Fruit fly (Drosophila melanogaster): Measurements from ENCODE around the gene Mur82C.

Gene Mur82C

DNA sequence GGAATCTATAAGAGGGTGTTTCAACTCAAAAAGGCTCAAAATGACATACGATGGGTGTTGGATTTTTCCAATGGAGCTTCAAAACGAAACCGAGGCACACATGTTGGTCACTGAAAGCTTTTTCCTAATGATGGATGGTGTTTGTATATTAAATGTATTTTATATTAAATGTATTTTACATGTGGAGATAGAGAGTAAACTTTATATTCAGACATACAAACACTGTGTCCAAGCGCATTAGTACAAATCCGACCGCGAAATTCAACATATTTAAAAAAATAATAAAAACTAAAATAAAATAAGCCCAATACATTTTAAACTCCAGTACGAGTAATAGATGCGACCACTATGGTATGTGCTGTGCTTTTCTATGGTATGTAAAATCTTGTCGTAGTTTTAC, at the start of gene Mur82C:
Mur82C (plus strand) TSS at position 301 of the 400 bp plus-strand sequence.
- no peak for TF ChIP-seq noc (tag; optimal IDR thresholded peaks at IDR 0.05)

DNA sequence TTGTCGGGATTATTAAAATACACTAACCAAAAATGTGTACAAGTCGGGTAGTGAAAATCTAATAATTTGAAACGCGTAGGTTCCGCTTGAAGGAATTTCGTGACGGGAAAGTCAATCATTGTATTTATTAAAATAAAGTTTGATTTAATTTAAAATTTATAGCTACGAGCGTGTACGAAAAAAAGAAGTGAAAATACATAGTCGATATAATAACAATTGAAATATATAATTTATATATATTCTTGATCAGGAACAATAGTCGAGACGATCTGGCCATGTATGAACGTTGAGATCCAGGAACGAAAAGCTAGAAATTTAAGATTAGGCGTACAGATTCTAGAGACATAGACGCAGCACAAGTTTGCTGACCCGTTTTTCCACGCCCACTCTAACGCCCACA, 34.9 kb upstream of the Mur82C start, which contains the start of gene CG34425:
CG34425 (minus strand) TSS at position 101 of the 400 bp plus-strand sequence.
- no peak for TF ChIP-seq noc (tag; optimal IDR thresholded peaks at IDR 0.05)

DNA sequence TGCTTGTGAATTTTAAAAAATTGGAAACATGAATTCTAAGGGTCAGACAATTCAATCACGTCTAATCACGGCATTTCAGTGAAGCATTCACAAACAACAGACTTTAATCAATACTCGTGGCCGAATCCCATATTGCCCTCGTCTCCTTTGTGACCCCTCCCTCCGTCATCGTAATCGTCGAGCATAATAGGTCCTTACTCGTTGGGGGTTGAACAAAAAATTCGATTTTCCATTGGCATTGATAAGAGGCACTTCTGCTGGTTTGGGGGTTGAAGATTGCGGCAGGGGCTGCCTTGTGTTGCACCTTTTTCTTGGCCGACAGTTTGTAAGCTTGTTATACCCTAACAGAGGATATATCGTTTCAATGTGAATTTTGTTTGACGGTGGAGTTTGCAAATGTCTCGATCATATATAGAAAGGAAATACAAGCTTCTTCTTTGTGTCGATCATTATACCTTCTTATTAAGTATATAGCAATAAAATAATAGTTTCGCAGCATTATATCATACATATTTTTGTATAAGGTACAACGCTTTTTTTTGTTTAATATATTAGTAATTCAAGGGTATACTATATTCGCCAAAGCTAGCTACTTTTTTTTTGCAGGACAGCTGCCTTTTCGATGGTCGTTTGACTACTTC, 16.9 kb upstream of the Mur82C start:
- no peak for TF ChIP-seq noc (tag; optimal IDR thresholded peaks at IDR 0.05)

DNA sequence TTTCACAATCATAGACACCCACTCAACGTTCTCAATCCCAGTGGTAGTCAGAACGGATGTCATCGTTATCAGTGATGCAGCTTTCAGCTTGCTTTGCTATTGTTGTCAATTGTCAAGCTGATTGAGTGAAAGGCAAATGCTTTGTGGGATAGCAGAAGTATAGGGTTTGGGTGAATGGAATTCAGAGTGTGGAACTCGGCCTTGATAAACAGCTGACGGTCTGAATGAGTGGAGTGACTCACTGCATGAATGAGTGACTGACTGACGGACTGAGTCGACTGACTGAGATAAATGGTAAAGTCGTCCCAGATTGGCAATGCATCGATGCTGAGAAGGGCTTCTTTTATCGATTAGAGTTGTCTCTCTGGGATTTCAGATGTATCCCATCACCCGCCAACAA, 10.2 kb upstream of the Mur82C start:
- TF ChIP-seq noc (tag; optimal IDR thresholded peaks at IDR 0.05), result no peak

DNA sequence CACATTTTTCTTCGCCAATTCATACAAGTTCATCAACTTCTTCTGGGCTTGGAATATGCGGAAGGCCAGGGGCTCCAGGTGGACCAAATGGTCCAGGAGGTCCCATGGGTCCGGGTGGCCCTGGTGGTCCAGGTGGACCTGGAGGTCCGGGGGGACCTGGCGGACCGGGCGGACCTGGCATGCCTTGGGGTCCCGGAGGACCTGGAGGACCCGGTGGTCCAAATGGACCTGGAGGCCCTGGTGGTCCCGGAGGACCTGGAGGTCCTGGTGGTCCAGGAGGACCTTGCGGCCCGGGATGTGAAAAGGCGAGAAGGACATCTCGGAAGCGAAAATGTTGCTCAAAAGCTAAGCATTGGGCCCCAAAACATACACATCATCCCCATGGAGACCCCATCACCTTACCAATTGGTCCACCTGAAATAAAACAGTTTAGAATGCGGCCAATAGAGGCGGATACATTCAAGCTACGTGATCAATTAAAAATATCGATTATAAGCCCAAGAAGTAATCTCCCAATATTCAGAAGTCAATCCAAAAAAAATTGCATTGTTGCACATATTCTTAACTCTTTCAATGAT, 1.5 kb downstream of the Mur82C start:
- TF ChIP-seq noc (tag; optimal IDR thresholded peaks at IDR 0.05), result no peak

DNA sequence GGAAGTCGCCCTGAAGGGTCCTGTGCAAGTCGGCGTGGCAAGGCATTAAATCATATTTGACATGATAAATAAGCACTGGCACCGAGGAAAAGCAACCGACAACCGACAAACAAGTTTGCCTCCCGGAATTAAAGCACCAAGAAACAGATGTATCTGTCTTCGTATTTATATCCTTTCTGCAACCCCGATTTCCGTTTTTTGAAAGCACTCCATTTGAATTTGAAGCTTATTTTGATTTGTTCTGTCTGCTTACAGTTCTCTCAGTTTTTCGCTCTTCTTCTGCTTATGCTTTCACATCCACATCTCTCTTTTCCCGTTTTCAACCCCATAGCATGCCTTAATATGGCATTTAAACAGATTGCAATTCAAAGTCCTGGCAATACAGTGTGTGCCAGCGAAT, 12.4 kb downstream of the Mur82C start:
- TF ChIP-seq noc (tag; optimal IDR thresholded peaks at IDR 0.05), result no peak

DNA sequence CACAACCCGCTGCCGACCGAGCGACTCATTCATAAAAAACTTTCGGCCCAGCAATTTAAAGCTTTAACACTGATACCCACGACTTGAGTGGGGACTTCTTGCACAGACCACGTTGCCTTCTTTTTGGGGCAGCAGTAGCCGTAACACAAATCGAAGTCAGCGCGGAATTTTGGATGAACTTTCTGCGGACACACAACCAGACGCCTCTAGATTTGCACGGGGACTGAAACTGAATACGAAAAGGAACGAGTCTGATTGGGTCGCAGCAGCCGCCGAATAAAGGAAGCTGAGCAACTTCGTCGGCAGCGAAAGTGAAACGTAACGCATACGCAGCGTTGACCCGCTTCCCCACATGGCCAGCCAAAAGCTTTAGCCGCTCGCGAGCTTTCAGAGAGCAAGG, 16.7 kb downstream of the Mur82C start, which contains the start of gene CG34357:
CG34357 (minus strand) TSS at position 206 of the 400 bp plus-strand sequence.
- no peak for TF ChIP-seq noc (tag; optimal IDR thresholded peaks at IDR 0.05)

DNA sequence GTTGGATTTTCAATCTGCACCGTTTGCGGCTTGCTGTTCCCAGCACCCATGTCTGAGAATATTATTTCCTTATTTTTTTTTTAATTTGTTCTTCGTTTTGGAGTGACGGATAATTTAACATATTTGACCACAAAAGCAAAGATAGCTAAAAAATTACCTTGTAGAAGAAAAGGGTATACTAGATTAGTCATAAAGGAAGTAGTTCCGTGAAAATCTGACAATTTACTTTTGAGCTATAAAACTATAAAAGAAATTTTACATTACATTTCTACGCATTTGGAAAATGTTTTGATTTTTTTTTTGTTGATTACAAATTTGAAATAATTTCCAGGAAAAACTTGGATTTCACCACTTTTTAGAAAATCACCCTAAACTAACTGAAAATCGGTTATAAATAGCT, 37.4 kb downstream of the Mur82C start, which contains the start of gene CG32945:
CG32945 (minus strand) TSS at position 101 of the 400 bp plus-strand sequence.
- TF ChIP-seq noc (tag; optimal IDR thresholded peaks at IDR 0.05), result no peak

Data from whole organism, larva.